Fruit fly (Drosophila melanogaster): ENCODE measurements around the gene CG13786.
A peak's percentile ranks its signal among the peaks of the same experiment; 100 is the strongest.

Gene CG13786

DNA sequence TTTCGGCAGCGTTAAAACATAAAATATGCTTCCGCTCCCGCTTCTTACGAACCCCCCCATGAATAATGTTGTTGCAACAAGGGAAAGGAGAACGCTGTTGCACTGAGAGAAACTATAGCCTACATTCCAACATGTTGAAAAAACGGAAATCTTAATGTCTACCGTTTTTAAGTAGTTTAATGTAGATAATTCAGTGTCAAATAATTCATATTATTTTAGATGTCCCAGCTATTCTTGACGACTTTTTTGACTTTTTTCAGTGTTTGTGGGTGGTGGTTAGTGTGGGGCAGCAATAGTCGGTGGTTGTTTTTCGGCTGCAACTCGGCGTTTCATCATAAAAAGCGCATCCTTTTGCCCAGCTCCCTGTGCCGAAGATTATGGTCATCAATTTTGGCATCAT lies 9.2 kb upstream of the CG13786 start (continued):
- TF ChIP-seq crc (GFP tag; optimal IDR thresholded peaks at IDR 0.05), result no peak
- no peak for TF ChIP-seq ase (GFP tag; IDR thresholded peaks at IDR 0.05)
- no peak for TF ChIP-seq Vsx1 (GFP tag; optimal IDR thresholded peaks at IDR 0.05)
- peak; percentile 19; the same call in 1 of the 3 replicates for TF ChIP-seq B-H1 (GFP tag; IDR thresholded peaks at IDR 0.05)
- no peak for TF ChIP-seq luna (GFP tag; optimal IDR thresholded peaks at IDR 0.05)
- TF ChIP-seq HLH4C (GFP tag; IDR thresholded peaks at IDR 0.05; ENCODE audit: partially characterized antibody), result no peak
- TF ChIP-seq Lhr (GFP tag; optimal IDR thresholded peaks at IDR 0.05), result no peak
- no peak for TF ChIP-seq stc (GFP tag; IDR thresholded peaks at IDR 0.05)
- TF ChIP-seq oc (tag; optimal IDR thresholded peaks at IDR 0.05), result peak; percentile 46
- TF ChIP-seq CG33557 (GFP tag; optimal IDR thresholded peaks at IDR 0.05), result peak; percentile 55
- TF ChIP-seq Adf1 (GFP tag; IDR thresholded peaks at IDR 0.05), result no peak
- TF ChIP-seq Tbp (GFP tag; optimal IDR thresholded peaks at IDR 0.05), result no peak
- no peak for TF ChIP-seq unc-4 (GFP tag; IDR thresholded peaks at IDR 0.05; ENCODE audit: partially characterized antibody)
- TF ChIP-seq Usf (GFP tag; optimal IDR thresholded peaks at IDR 0.05), result no peak
- TF ChIP-seq crp (GFP tag; optimal IDR thresholded peaks at IDR 0.05), result no peak
- no peak for TF ChIP-seq CG6854 (GFP tag; optimal IDR thresholded peaks at IDR 0.05)
- TF ChIP-seq crol (GFP tag; IDR thresholded peaks at IDR 0.05), result 0 out of 2 replicates have a peak, but pooled peaks have one; percentile 12
- TF ChIP-seq zen (tag; optimal IDR thresholded peaks at IDR 0.05), result no peak
- peak; percentile 73 for TF ChIP-seq CG17328 (GFP tag; IDR thresholded peaks at IDR 0.05)
- TF ChIP-seq nau (GFP tag; optimal IDR thresholded peaks at IDR 0.05), result no peak
- no peak for TF ChIP-seq br (optimal IDR thresholded peaks at IDR 0.05)
- TF ChIP-seq twi (tag; optimal IDR thresholded peaks at IDR 0.05), result peak; percentile 20
- peak; percentile 61 for TF ChIP-seq CG14710 (tag; optimal IDR thresholded peaks at IDR 0.05)
- no peak for TF ChIP-seq psq (GFP tag; optimal IDR thresholded peaks at IDR 0.05)
- TF ChIP-seq CG32532 (GFP tag; IDR thresholded peaks at IDR 0.05), result 0 out of 2 replicates have a peak, but pooled peaks have one; percentile 6
- peak; percentile 32 for TF ChIP-seq CG2120 (GFP tag; optimal IDR thresholded peaks at IDR 0.05)
- TF ChIP-seq HmgD (GFP tag; optimal IDR thresholded peaks at IDR 0.05), result no peak
- peak; percentile 58 for TF ChIP-seq CG17829 (tag; optimal IDR thresholded peaks at IDR 0.05)
- TF ChIP-seq CG7786 (GFP tag; optimal IDR thresholded peaks at IDR 0.05), result peak; percentile 50
- TF ChIP-seq CG13775 (GFP tag; optimal IDR thresholded peaks at IDR 0.05), result peak; percentile 25
- no peak for TF ChIP-seq Mrtf (GFP tag; IDR thresholded peaks at IDR 0.05)
- TF ChIP-seq CG6683 (GFP tag; optimal IDR thresholded peaks at IDR 0.05), result no peak
- TF ChIP-seq CG18764 (GFP tag; optimal IDR thresholded peaks at IDR 0.05), result no peak
- no peak for TF ChIP-seq CG14965 (GFP tag; optimal IDR thresholded peaks at IDR 0.05; ENCODE audit: borderline replicate concordance)
- peak; percentile 62 for TF ChIP-seq CG13424 (tag; optimal IDR thresholded peaks at IDR 0.05)
- TF ChIP-seq chinmo (GFP tag; IDR thresholded peaks at IDR 0.05; ENCODE audit: partially characterized antibody), result 0 out of 4 replicates have a peak, but pooled peaks have one; percentile 18
- peak; percentile 51 for TF ChIP-seq grau (tag; optimal IDR thresholded peaks at IDR 0.05)
- TF ChIP-seq Six4 (GFP tag; optimal IDR thresholded peaks at IDR 0.05), result peak; percentile 24
- peak; percentile 56 for TF ChIP-seq CG30403 (GFP tag; optimal IDR thresholded peaks at IDR 0.05)
- TF ChIP-seq Blimp-1 (GFP tag; optimal IDR thresholded peaks at IDR 0.05), result peak; percentile 77
- TF ChIP-seq seq (GFP tag; IDR thresholded peaks at IDR 0.05), result no peak
- TF ChIP-seq so (GFP tag; IDR thresholded peaks at IDR 0.05), result peak; percentile 18; the same call in 1 of the 3 replicates
- peak; percentile 61 for TF ChIP-seq Hr3 (GFP tag; optimal IDR thresholded peaks at IDR 0.05)
- no peak for TF ChIP-seq aop (GFP tag; IDR thresholded peaks at IDR 0.05)
- TF ChIP-seq Scr (GFP tag; IDR thresholded peaks at IDR 0.05; ENCODE audit: partially characterized antibody), result no peak
- TF ChIP-seq CG11247 (GFP tag; IDR thresholded peaks at IDR 0.05), result no peak
- no peak for TF ChIP-seq fd3F (GFP tag; optimal IDR thresholded peaks at IDR 0.05)
- no peak for TF ChIP-seq Nf-YA (GFP tag; IDR thresholded peaks at IDR 0.05)
- no peak for TF ChIP-seq Fer1 (GFP tag; optimal IDR thresholded peaks at IDR 0.05)
- no peak for TF ChIP-seq ham (GFP tag; IDR thresholded peaks at IDR 0.05)
- peak; percentile 11 for TF ChIP-seq CG1602 (GFP tag; optimal IDR thresholded peaks at IDR 0.05)
